Worm (Caenorhabditis elegans) whole organism, dauer: ENCODE data around the gene mltn-13.

Experiments used
- unc-62 ChIP-seq: sonication (generic microtip); optimal IDR thresholded peaks from 2 replicates; lab custom pipeline; 2017; ENCODE audit warnings: missing biosample characterization, missing genetic modification reagents, missing genetic modification characterization

The mltn-13 gene

ce11 chrX:4410280-4410911, 37.8 kb downstream of the mltn-13 start:
- TF ChIP-seq unc-62, result no peak

- TF ChIP-seq unc-62, result no peak
Observed at ce11 chrX:4409591-4410279, 38.4 kb downstream of the mltn-13 start.

ce11 chrX:4408466-4408865, 39.7 kb downstream of the mltn-13 start:
- TF ChIP-seq unc-62, result no peak

ce11 chrX:4404717-4405116, 43.5 kb downstream of the mltn-13 start:
- TF ChIP-seq unc-62, result no peak

ce11 chrX:4402854-4403253, 45.3 kb downstream of the mltn-13 start, which contains the start of gene D1079.1:
TSS of gene D1079.1 (plus strand) at chrX:4403154.
- no peak for TF ChIP-seq unc-62

ce11 chrX:4400296-4400695, 47.9 kb downstream of the mltn-13 start:
- no peak for TF ChIP-seq unc-62

- TF ChIP-seq unc-62, result no peak
Observed at ce11 chrX:4397460-4397859, 50.7 kb downstream of the mltn-13 start.

- no peak for TF ChIP-seq unc-62
Observed at ce11 chrX:4395073-4395850, 52.9 kb downstream of the mltn-13 start.
